Worm (Caenorhabditis elegans): ENCODE data around the gene mlt-9.

DNA sequence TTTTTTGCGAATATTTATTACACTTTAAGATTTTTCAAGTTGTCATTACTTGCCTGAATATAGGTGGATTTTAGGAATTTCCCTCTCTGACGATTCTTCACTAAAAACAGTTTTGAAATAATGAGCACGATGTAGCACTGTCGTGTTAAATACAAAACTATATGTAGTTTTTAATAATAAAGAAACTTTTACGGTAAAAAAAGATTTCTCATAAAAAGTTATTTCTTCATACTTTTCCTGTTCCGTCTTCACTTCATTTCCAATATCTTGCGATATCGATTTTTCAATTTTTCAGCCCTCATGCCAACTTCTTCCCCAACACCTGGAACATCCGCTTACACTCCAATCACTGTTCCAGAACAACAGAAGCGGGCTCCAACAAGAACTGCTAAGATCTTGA, 55.2 kb downstream of the mlt-9 start, which contains the start of gene H03G16.6:
- TF ChIP-seq fkh-10 (GFP tag; optimal IDR thresholded peaks at IDR 0.05), result no peak
- no peak for TF ChIP-seq K02D7.2 (tag; optimal IDR thresholded peaks at IDR 0.05)
- no peak for TF ChIP-seq elt-4 (tag; optimal IDR thresholded peaks at IDR 0.05)
- TF ChIP-seq ceh-22 (tag; optimal IDR thresholded peaks at IDR 0.05), result no peak
- no peak for TF ChIP-seq pat-9 (tag; optimal IDR thresholded peaks at IDR 0.05)
- no peak for TF ChIP-seq lin-11 (tag; optimal IDR thresholded peaks at IDR 0.05)
- no peak for TF ChIP-seq nhr-11 (tag; optimal IDR thresholded peaks at IDR 0.05)
- TF ChIP-seq dve-1 (tag; optimal IDR thresholded peaks at IDR 0.05), result no peak
- no peak for TF ChIP-seq pqm-1 (tag; optimal IDR thresholded peaks at IDR 0.05)
- TF ChIP-seq hlh-8 (tag; optimal IDR thresholded peaks at IDR 0.05), result no peak
